Worm (Caenorhabditis elegans) whole organism, L4 larva: ENCODE measurements around the gene sdz-19.

Source experiments
- D1046.2 ChIP-seq: fragments of 200-800 bp; sonication (Bioruptor generic); IDR thresholded peaks from 2 replicates; pipeline ENCODE4 v1.3.6; 2022; ENCODE audit warnings: missing genetic modification characterization, missing compliant biosample characterization
- F10B5.3 ChIP-seq: sonication (generic microtip); optimal IDR thresholded peaks from 2 replicates; lab custom pipeline; 2016; ENCODE audit warnings: mild to moderate bottlenecking, missing genetic modification characterization, missing compliant biosample characterization
- T20F7.1 ChIP-seq: fragments of 200-800 bp; sonication (Bioruptor generic); optimal IDR thresholded peaks from 2 replicates; lab custom pipeline; 2018; ENCODE audit warnings: mild to moderate bottlenecking, missing genetic modification characterization, missing compliant biosample characterization
- T26A8.4 ChIP-seq: fragments of 200-800 bp; sonication (Bioruptor generic); IDR thresholded peaks from 2 replicates; pipeline ENCODE4 v1.3.6; 2022; ENCODE audit warnings: missing genetic modification characterization, missing compliant biosample characterization
- Y105C5A.15 ChIP-seq: fragments of 200-800 bp; sonication (Bioruptor generic); IDR thresholded peaks from 2 replicates; pipeline ENCODE4 v1.3.6; 2022; ENCODE audit warnings: missing genetic modification characterization, missing compliant biosample characterization
- Y48G9A.11 ChIP-seq: fragments of 200-800 bp; sonication (Bioruptor generic); IDR thresholded peaks from 2 replicates; pipeline ENCODE4 v1.3.6; 2022; ENCODE audit warnings: missing genetic modification reagents, missing genetic modification characterization, missing compliant biosample characterization
- Y75B8A.6 ChIP-seq: fragments of 200-800 bp; sonication (Bioruptor generic); IDR thresholded peaks from 2 replicates; pipeline ENCODE4 v1.3.6; 2022; ENCODE audit warnings: missing genetic modification reagents, missing genetic modification characterization, missing compliant biosample characterization
- ZK546.5 ChIP-seq, 2 experiments: sonication (generic microtip); optimal IDR thresholded peaks; 2 replicates each; lab custom pipeline; 2017; ENCODE audit warnings: missing biosample characterization in 2 of 2, missing genetic modification characterization in 2 of 2
- arid-1 ChIP-seq: fragments of 200-800 bp; sonication (Bioruptor generic); conservative IDR thresholded peaks from 2 replicates; pipeline ENCODE4 v1.3.6; 2022; ENCODE audit warnings: missing genetic modification reagents, missing genetic modification characterization, missing compliant biosample characterization
- attf-4 ChIP-seq: sonication (generic microtip); optimal IDR thresholded peaks from 3 replicates; lab custom pipeline; 2017; ENCODE audit warnings: missing biosample characterization, missing genetic modification characterization
- cey-2 ChIP-seq: sonication (generic microtip); optimal IDR thresholded peaks from 3 replicates; lab custom pipeline; 2017; ENCODE audit warnings: missing genetic modification characterization, mild to moderate bottlenecking, missing compliant biosample characterization, antibody characterized with exemption, borderline replicate concordance; ENCODE audit not compliant: insufficient read depth
- ctbp-1 ChIP-seq: fragments of 200-800 bp; sonication (Bioruptor generic); IDR thresholded peaks from 2 replicates; pipeline ENCODE4 v1.3.6; 2022; ENCODE audit warnings: missing genetic modification reagents, missing genetic modification characterization, missing compliant biosample characterization
- daf-12 ChIP-seq: fragments of 150-350 bp; optimal IDR thresholded peaks from 2 replicates; lab custom pipeline; 2014; ENCODE audit warnings: missing biosample characterization, missing genetic modification reagents, missing genetic modification characterization
- daf-16 ChIP-seq, 3 experiments: sonication (generic microtip); optimal IDR thresholded peaks; 2 replicates each; lab custom pipeline; 2016 to 2017; ENCODE audit warnings: missing genetic modification characterization in 3 of 3, missing genetic modification reagents in 3 of 3, mild to moderate bottlenecking in 2 of 3, missing compliant biosample characterization in 2 of 3, missing biosample characterization in 1 of 3, moderate library complexity in 1 of 3
- daf-8 ChIP-seq: fragments of 200-800 bp; sonication (Bioruptor generic); IDR thresholded peaks from 2 replicates; pipeline ENCODE4 v1.3.6; 2022; ENCODE audit warnings: missing genetic modification characterization, missing compliant biosample characterization
- dmd-6 ChIP-seq: fragments of 200-800 bp; sonication (Bioruptor generic); IDR thresholded peaks from 2 replicates; pipeline ENCODE4 v1.3.6; 2022; ENCODE audit warnings: missing genetic modification reagents, missing genetic modification characterization, missing compliant biosample characterization
- gei-8 ChIP-seq: fragments of 200-800 bp; sonication (Bioruptor generic); optimal IDR thresholded peaks from 2 replicates; lab custom pipeline; 2018; ENCODE audit warnings: mild to moderate bottlenecking, missing genetic modification characterization, missing compliant biosample characterization
- lim-7 ChIP-seq: fragments of 200-800 bp; sonication (Bioruptor generic); IDR thresholded peaks from 2 replicates; pipeline ENCODE4 v1.3.6; 2022; ENCODE audit warnings: missing genetic modification characterization, missing compliant biosample characterization
- lin-13 ChIP-seq: fragments of 150-350 bp; optimal IDR thresholded peaks from 2 replicates; lab custom pipeline; 2014; ENCODE audit warnings: missing biosample characterization, missing genetic modification reagents, missing genetic modification characterization
- lin-29 ChIP-seq: fragments of 200-800 bp; sonication (Bioruptor generic); IDR thresholded peaks from 2 replicates; pipeline ENCODE4 v1.3.6; 2022; ENCODE audit warnings: missing genetic modification reagents, missing genetic modification characterization, missing compliant biosample characterization
- lsy-2 ChIP-seq, 2 experiments: fragments of 150-350 bp in 1 of 2; sonication (generic microtip) in 1 of 2; optimal IDR thresholded peaks; 2 replicates each; lab custom pipeline; 2014 to 2017; ENCODE audit warnings: missing biosample characterization in 2 of 2, missing genetic modification characterization in 2 of 2
- madf-5 ChIP-seq, 2 experiments: fragments of 200-800 bp; sonication (Bioruptor generic); IDR thresholded peaks; 2 replicates each; pipeline ENCODE4 v1.3.6; 2022; ENCODE audit warnings: missing compliant biosample characterization in 2 of 2, missing genetic modification characterization in 2 of 2
- mxl-3 ChIP-seq: fragments of 200-800 bp; sonication (Bioruptor generic); optimal IDR thresholded peaks from 2 replicates; lab custom pipeline; 2018; ENCODE audit warnings: mild to moderate bottlenecking, missing genetic modification characterization, missing compliant biosample characterization
- nhr-102 ChIP-seq: sonication (generic microtip); optimal IDR thresholded peaks from 2 replicates; lab custom pipeline; 2016; ENCODE audit warnings: mild to moderate bottlenecking, missing genetic modification characterization, moderate library complexity, missing compliant biosample characterization
- nhr-28 ChIP-seq: fragments of 150-350 bp; optimal IDR thresholded peaks from 2 replicates; lab custom pipeline; 2014; ENCODE audit warnings: missing biosample characterization, missing genetic modification characterization
- nhr-42 ChIP-seq: fragments of 200-800 bp; sonication (Bioruptor generic); IDR thresholded peaks from 2 replicates; pipeline ENCODE4 v1.3.6; 2022; ENCODE audit warnings: missing genetic modification characterization, missing compliant biosample characterization
- nhr-48 ChIP-seq: sonication (generic microtip); optimal IDR thresholded peaks from 2 replicates; lab custom pipeline; 2016; ENCODE audit warnings: mild to moderate bottlenecking, missing genetic modification characterization, missing compliant biosample characterization
- nhr-77 ChIP-seq: fragments of 150-350 bp; optimal IDR thresholded peaks from 2 replicates; lab custom pipeline; 2014; ENCODE audit warnings: missing biosample characterization, missing genetic modification characterization
- pha-4 ChIP-seq, 2 experiments: fragments of 150-350 bp in 1 of 2; fragments of 200-800 bp in 1 of 2; sonication (Bioruptor generic) in 1 of 2; IDR thresholded peaks in 1 of 2; optimal IDR thresholded peaks in 1 of 2; 2 replicates each; pipeline versions ENCODE4 v1.3.6 to Lab custom; 2014 to 2022; ENCODE audit warnings: missing genetic modification characterization in 2 of 2, missing genetic modification reagents in 2 of 2, missing biosample characterization in 1 of 2, missing compliant biosample characterization in 1 of 2
- php-3 ChIP-seq: fragments of 200-800 bp; sonication (Bioruptor generic); IDR thresholded peaks from 2 replicates; pipeline ENCODE4 v1.3.6; 2022; ENCODE audit warnings: missing genetic modification reagents, missing genetic modification characterization, missing compliant biosample characterization
- saeg-2 ChIP-seq: fragments of 200-800 bp; sonication (Bioruptor generic); IDR thresholded peaks from 2 replicates; pipeline ENCODE4 v1.3.6; 2022; ENCODE audit warnings: missing genetic modification reagents, missing genetic modification characterization, missing compliant biosample characterization
- set-16 ChIP-seq: fragments of 200-800 bp; sonication (Bioruptor generic); IDR thresholded peaks from 2 replicates; pipeline ENCODE4 v1.3.6; 2022; ENCODE audit warnings: missing genetic modification reagents, missing genetic modification characterization, missing compliant biosample characterization
- skn-1 ChIP-seq: fragments of 150-350 bp; optimal IDR thresholded peaks from 2 replicates; lab custom pipeline; 2014; ENCODE audit warnings: missing biosample characterization, missing genetic modification characterization
- snpc-1.2 ChIP-seq: fragments of 200-800 bp; sonication (Bioruptor generic); IDR thresholded peaks from 2 replicates; pipeline ENCODE4 v1.3.6; 2022; ENCODE audit warnings: missing genetic modification reagents, missing genetic modification characterization, missing compliant biosample characterization
- tra-1 ChIP-seq: fragments of 200-800 bp; sonication (Bioruptor generic); IDR thresholded peaks from 2 replicates; pipeline ENCODE4 v1.3.6; 2022; ENCODE audit warnings: missing genetic modification reagents, missing genetic modification characterization, missing compliant biosample characterization
- unc-39 ChIP-seq: sonication (generic microtip); optimal IDR thresholded peaks from 2 replicates; lab custom pipeline; 2017; ENCODE audit warnings: missing biosample characterization, missing genetic modification characterization
- unc-62 ChIP-seq, 3 experiments: fragments of 150-350 bp in 1 of 3; sonication (generic microtip); optimal IDR thresholded peaks in 2 of 3; peaks in 1 of 3; 1 replicate in 1 of 3; 2 replicates in 2 of 3; lab custom pipeline; 2014 to 2017; ENCODE audit warnings: missing biosample characterization in 3 of 3, missing genetic modification characterization in 3 of 3, missing genetic modification reagents in 3 of 3, missing genotype in 1 of 3
- zag-1 ChIP-seq: fragments of 150-350 bp; optimal IDR thresholded peaks from 2 replicates; lab custom pipeline; 2014; ENCODE audit warnings: missing biosample characterization, missing genetic modification characterization
- zfp-3 ChIP-seq: fragments of 200-800 bp; sonication (Bioruptor generic); conservative IDR thresholded peaks from 2 replicates; pipeline ENCODE4 v1.3.6; 2022; ENCODE audit warnings: missing genetic modification reagents, missing genetic modification characterization, missing compliant biosample characterization
- zip-11 ChIP-seq: fragments of 200-800 bp; sonication (Bioruptor generic); IDR thresholded peaks from 2 replicates; pipeline ENCODE4 v1.3.6; 2022; ENCODE audit warnings: missing genetic modification characterization, missing compliant biosample characterization

sdz-19 gene

DNA sequence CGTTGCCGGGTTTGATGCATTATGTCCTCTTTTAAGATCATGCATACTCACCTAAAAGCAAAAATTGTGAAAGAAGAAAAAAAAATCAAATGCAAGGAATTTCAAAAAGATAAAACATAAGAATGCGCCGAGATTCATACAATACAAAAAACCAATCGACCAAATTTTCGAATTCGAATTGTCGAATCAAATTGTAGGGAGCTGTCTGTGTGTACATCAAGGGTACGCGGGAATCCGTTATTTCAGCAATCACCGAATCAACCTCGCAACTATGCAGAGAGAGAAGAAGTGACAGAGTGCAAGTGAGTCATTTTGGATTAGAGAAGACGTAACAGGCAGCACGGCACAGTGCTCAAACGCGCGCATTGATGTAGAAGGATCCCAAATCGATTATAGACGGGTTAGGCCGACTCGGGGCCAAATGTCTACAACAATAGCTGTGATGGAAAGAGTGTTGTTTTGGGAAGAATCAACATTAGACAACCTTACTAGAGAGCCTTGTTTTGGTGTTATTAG lies at the start of gene sdz-19:
Gene sdz-19, minus strand, starts transcription at position 51 of the 516 bp plus-strand sequence.
- TF ChIP-seq daf-12 (tag; lab: Kevin White, UChicago) (no peak), skn-1 (no peak), F10B5.3 (tag; lab: Kevin White, UChicago) (no peak), lsy-2 (tag; optimal IDR thresholded peaks at IDR 0.05; lab: Kevin White, UChicago) (no peak), cey-2 (tag; lab: Kevin White, UChicago) (no peak), lin-13 (GFP tag; lab: Kevin White, UChicago) (no peak), Y48G9A.11 (GFP tag; lab: Robert Waterston, UW) (no peak), T20F7.1 (GFP tag; lab: Kevin White, UChicago) (no peak), tra-1 (0 out of 2 replicates have a peak, but pooled peaks have one; percentile 11), gei-8 (GFP tag; lab: Kevin White, UChicago) (no peak), T26A8.4 (GFP tag; lab: Robert Waterston, UW) (peak; percentile 34; the same call in 1 of the 2 replicates), attf-4 (tag; lab: Kevin White, UChicago) (no peak), Y105C5A.15 (GFP tag; lab: Robert Waterston, UW) (no peak), daf-8 (GFP tag; lab: Robert Waterston, UW) (no peak), madf-5 (GFP tag; IDR thresholded peaks at IDR 0.05; lab: Robert Waterston, UW) (0 out of 4 replicates have a peak, but pooled peaks of 1 of the 2 experiments have one; percentile 6), php-3 (no peak), snpc-1.2 (GFP tag; lab: Robert Waterston, UW) (peak; percentile 15; the same call in 1 of the 2 replicates), pha-4 (GFP tag; IDR thresholded peaks at IDR 0.05; lab: Robert Waterston, UW) (no peak), pha-4 (tag; optimal IDR thresholded peaks at IDR 0.05; lab: Kevin White, UChicago) (no peak), unc-62 (GFP tag; optimal IDR thresholded peaks at IDR 0.05 in 1 of 2; lab: Kevin White, UChicago) (peak in 1 of 2 experiments; percentile 68), unc-62 (tag; optimal IDR thresholded peaks at IDR 0.05; lab: Kevin White, UChicago) (no peak), daf-16 (GFP tag; optimal IDR thresholded peaks at IDR 0.05; lab: Kevin White, UChicago) (no peak), daf-16 (tag; optimal IDR thresholded peaks at IDR 0.05; lab: Kevin White, UChicago) (no peak), dmd-6 (0 out of 2 replicates have a peak, but pooled peaks have one; percentile 10), set-16 (GFP tag; lab: Robert Waterston, UW) (no peak), Y75B8A.6 (no peak), lin-29 (GFP tag; lab: Robert Waterston, UW) (no peak), zfp-3 (GFP tag; lab: Robert Waterston, UW) (0 out of 2 replicates have a peak, but pooled peaks have one; percentile 27), ZK546.5 (tag; optimal IDR thresholded peaks at IDR 0.05; lab: Kevin White, UChicago) (no peak), nhr-42 (no peak), saeg-2 (GFP tag; lab: Robert Waterston, UW) (no peak), lim-7 (GFP tag; lab: Robert Waterston, UW) (no peak; the same call in 1 of the 2 replicates), arid-1 (GFP tag; lab: Robert Waterston, UW) (no peak), nhr-48 (tag; lab: Kevin White, UChicago) (no peak), nhr-77 (tag; lab: Kevin White, UChicago) (no peak), unc-39 (tag; lab: Kevin White, UChicago) (no peak), ctbp-1 (GFP tag; lab: Robert Waterston, UW) (no peak), zag-1 (tag; lab: Kevin White, UChicago) (no peak), mxl-3 (GFP tag; lab: Kevin White, UChicago) (no peak), nhr-28 (no peak), nhr-102 (peak; percentile 16), D1046.2 (no peak), zip-11 (GFP tag; lab: Robert Waterston, UW) (no peak)
